Fruit fly (Drosophila melanogaster) whole organism, prepupa: ENCODE data around the gene m-cup.

ENCODE experiments used
- Blimp-1 ChIP-seq: fragments of 200-800 bp; sonication (Bioruptor generic); optimal IDR thresholded peaks from 3 replicates; lab custom pipeline; 2017; ENCODE audit warnings: missing biosample characterization, missing genetic modification characterization, mild to moderate bottlenecking, moderate library complexity, missing genetic modification reagents
- CG10631 ChIP-seq: fragments of 200-800 bp; sonication (Bioruptor generic); optimal IDR thresholded peaks from 2 replicates; lab custom pipeline; 2016; ENCODE audit warnings: missing biosample characterization, missing genetic modification characterization
- CG10669 ChIP-seq: fragments of 200-800 bp; sonication (Bioruptor generic); optimal IDR thresholded peaks from 3 replicates; lab custom pipeline; 2018; ENCODE audit warnings: missing biosample characterization, mild to moderate bottlenecking, missing genetic modification characterization, moderate library complexity
- CG11294 ChIP-seq: fragments of 200-800 bp; sonication (Bioruptor generic); IDR thresholded peaks from 2 replicates; pipeline ENCODE4 v1.3.6; 2022; ENCODE audit warnings: missing biosample characterization, missing genetic modification characterization
- CG11762 ChIP-seq: fragments of 200-800 bp; sonication (Bioruptor generic); optimal IDR thresholded peaks from 3 replicates; lab custom pipeline; 2016; ENCODE audit warnings: missing biosample characterization, missing genetic modification characterization; ENCODE audit not compliant: insufficient read depth
- CG11902 ChIP-seq: fragments of 200-800 bp; sonication (Bioruptor generic); optimal IDR thresholded peaks from 3 replicates; lab custom pipeline; 2016; ENCODE audit warnings: missing biosample characterization, missing genetic modification characterization
- CG15336 ChIP-seq: fragments of 200-800 bp; sonication (Bioruptor generic); IDR thresholded peaks from 2 replicates; pipeline ENCODE4 v1.3.6; 2022; ENCODE audit warnings: missing biosample characterization, missing genetic modification characterization
- CG1621 ChIP-seq: fragments of 200-800 bp; sonication (Bioruptor generic); optimal IDR thresholded peaks from 3 replicates; lab custom pipeline; 2018; ENCODE audit warnings: missing biosample characterization, mild to moderate bottlenecking, missing genetic modification characterization
- CG16779 ChIP-seq: fragments of 200-800 bp; sonication (Bioruptor generic); optimal IDR thresholded peaks from 3 replicates; lab custom pipeline; 2017; ENCODE audit warnings: missing biosample characterization, mild to moderate bottlenecking, missing genetic modification characterization
- CG3032 ChIP-seq: fragments of 200-800 bp; optimal IDR thresholded peaks from 2 replicates; lab custom pipeline; 2019; ENCODE audit warnings: missing biosample characterization, mild to moderate bottlenecking, missing genetic modification characterization, moderate library complexity
- CG31627 ChIP-seq: fragments of 200-800 bp; sonication (Bioruptor generic); optimal IDR thresholded peaks from 3 replicates; lab custom pipeline; 2016; ENCODE audit warnings: missing biosample characterization, missing genetic modification characterization
- CG34406 ChIP-seq: fragments of 200-800 bp; sonication (Bioruptor generic); optimal IDR thresholded peaks from 3 replicates; lab custom pipeline; 2016; ENCODE audit warnings: missing biosample characterization, missing genetic modification characterization
- CG3919 ChIP-seq: fragments of 200-800 bp; sonication (Bioruptor generic); optimal IDR thresholded peaks from 3 replicates; lab custom pipeline; 2016; ENCODE audit warnings: missing biosample characterization, missing genetic modification characterization
- CG4318 ChIP-seq: fragments of 200-800 bp; sonication (Bioruptor generic); optimal IDR thresholded peaks from 3 replicates; lab custom pipeline; 2017; ENCODE audit warnings: missing biosample characterization, mild to moderate bottlenecking, missing genetic modification characterization
- CG6163 ChIP-seq: fragments of 200-800 bp; sonication (Bioruptor generic); IDR thresholded peaks from 3 replicates; pipeline ENCODE4 v1.3.6; 2022; ENCODE audit warnings: missing biosample characterization, missing genetic modification characterization
- CG6276 ChIP-seq: fragments of 200-800 bp; sonication (Bioruptor generic); optimal IDR thresholded peaks from 2 replicates; lab custom pipeline; 2017; ENCODE audit warnings: missing biosample characterization, mild to moderate bottlenecking, missing genetic modification characterization
- CG6808 ChIP-seq: fragments of 200-800 bp; sonication (Bioruptor generic); optimal IDR thresholded peaks from 3 replicates; lab custom pipeline; 2017; ENCODE audit warnings: missing biosample characterization, missing genetic modification characterization, mild to moderate bottlenecking, moderate library complexity, missing genetic modification reagents
- CG6854 ChIP-seq: fragments of 200-800 bp; sonication (Bioruptor generic); optimal IDR thresholded peaks from 2 replicates; lab custom pipeline; 2017; ENCODE audit warnings: missing biosample characterization, mild to moderate bottlenecking, missing genetic modification characterization
- CG7368 ChIP-seq: fragments of 200-800 bp; sonication (Bioruptor generic); optimal IDR thresholded peaks from 3 replicates; lab custom pipeline; 2016; ENCODE audit warnings: missing biosample characterization, missing genetic modification characterization
- CG8319 ChIP-seq: fragments of 200-800 bp; sonication (Bioruptor generic); optimal IDR thresholded peaks from 3 replicates; lab custom pipeline; 2016; ENCODE audit warnings: missing biosample characterization, missing genetic modification characterization
- CG8632 ChIP-seq: fragments of 200-800 bp; sonication (Bioruptor generic); optimal IDR thresholded peaks from 3 replicates; lab custom pipeline; 2016; ENCODE audit warnings: missing biosample characterization, missing genetic modification characterization
- Ets21C ChIP-seq: fragments of 200-800 bp; sonication (Bioruptor generic); optimal IDR thresholded peaks from 3 replicates; lab custom pipeline; 2016; ENCODE audit warnings: missing biosample characterization, missing genetic modification characterization
- Ets96B ChIP-seq: fragments of 200-800 bp; optimal IDR thresholded peaks from 2 replicates; lab custom pipeline; 2019; ENCODE audit warnings: missing biosample characterization, mild to moderate bottlenecking, missing genetic modification characterization, moderate library complexity
- Hr38 ChIP-seq: sonication (Bioruptor generic); optimal IDR thresholded peaks from 2 replicates; lab custom pipeline; 2016; ENCODE audit warnings: missing biosample characterization, missing genetic modification characterization
- Hr39 ChIP-seq: fragments of 200-800 bp; sonication (Bioruptor generic); optimal IDR thresholded peaks from 2 replicates; lab custom pipeline; 2016; ENCODE audit warnings: missing biosample characterization, missing genetic modification characterization
- Hr4 ChIP-seq: fragments of 200-800 bp; sonication (Bioruptor generic); optimal IDR thresholded peaks from 3 replicates; lab custom pipeline; 2016; ENCODE audit warnings: missing biosample characterization, missing genetic modification characterization
- Lpt ChIP-seq: fragments of 200-800 bp; sonication (Bioruptor generic); optimal IDR thresholded peaks from 3 replicates; lab custom pipeline; 2016; ENCODE audit warnings: missing biosample characterization, missing genetic modification characterization
- Met ChIP-seq: fragments of 200-800 bp; sonication (Bioruptor generic); optimal IDR thresholded peaks from 3 replicates; lab custom pipeline; 2016; ENCODE audit warnings: missing biosample characterization, missing genetic modification characterization
- OdsH ChIP-seq: fragments of 200-800 bp; sonication (Bioruptor generic); optimal IDR thresholded peaks from 3 replicates; lab custom pipeline; 2016; ENCODE audit warnings: missing biosample characterization, missing genetic modification characterization
- Sox102F ChIP-seq: fragments of 200-800 bp; sonication (Bioruptor generic); optimal IDR thresholded peaks from 2 replicates; lab custom pipeline; 2016; ENCODE audit warnings: missing biosample characterization, mild to moderate bottlenecking, missing genetic modification characterization
- Sox14 ChIP-seq: fragments of 200-800 bp; sonication (Bioruptor generic); optimal IDR thresholded peaks from 3 replicates; lab custom pipeline; 2016; ENCODE audit warnings: missing biosample characterization, missing genetic modification characterization
- Sox15 ChIP-seq: fragments of 200-800 bp; sonication (Bioruptor generic); optimal IDR thresholded peaks from 3 replicates; lab custom pipeline; 2016; ENCODE audit warnings: missing biosample characterization, missing genetic modification characterization
- achi ChIP-seq: fragments of 200-800 bp; sonication (Bioruptor generic); optimal IDR thresholded peaks from 3 replicates; lab custom pipeline; 2016; ENCODE audit warnings: missing biosample characterization, missing genetic modification characterization
- dsx ChIP-seq: fragments of 200-800 bp; optimal IDR thresholded peaks from 3 replicates; lab custom pipeline; 2019; ENCODE audit warnings: missing biosample characterization, mild to moderate bottlenecking, missing genetic modification characterization, moderate library complexity; ENCODE audit not compliant: poor library complexity, severe bottlenecking
- eg ChIP-seq: fragments of 200-800 bp; sonication (Bioruptor generic); IDR thresholded peaks from 3 replicates; pipeline ENCODE4 v1.3.6; 2022; ENCODE audit warnings: missing biosample characterization, missing genetic modification characterization
- esn ChIP-seq: fragments of 200-800 bp; sonication (Bioruptor generic); optimal IDR thresholded peaks from 2 replicates; lab custom pipeline; 2016; ENCODE audit warnings: missing biosample characterization, mild to moderate bottlenecking, missing genetic modification characterization, moderate library complexity
- fd59A ChIP-seq: fragments of 200-800 bp; sonication (Bioruptor generic); optimal IDR thresholded peaks from 2 replicates; lab custom pipeline; 2017; ENCODE audit warnings: missing biosample characterization, mild to moderate bottlenecking, missing genetic modification characterization, missing genetic modification reagents
- fd85E ChIP-seq: fragments of 200-800 bp; sonication (Bioruptor generic); optimal IDR thresholded peaks from 3 replicates; lab custom pipeline; 2016; ENCODE audit warnings: missing biosample characterization, missing genetic modification characterization
- fkh ChIP-seq: fragments of 200-800 bp; sonication (Bioruptor generic); optimal IDR thresholded peaks from 3 replicates; lab custom pipeline; 2017; ENCODE audit warnings: missing biosample characterization, mild to moderate bottlenecking, missing genetic modification characterization, moderate library complexity
- lz ChIP-seq: fragments of 200-800 bp; sonication (Bioruptor generic); optimal IDR thresholded peaks from 3 replicates; lab custom pipeline; 2016; ENCODE audit warnings: missing biosample characterization, missing genetic modification characterization
- net ChIP-seq: fragments of 200-800 bp; sonication (Bioruptor generic); optimal IDR thresholded peaks from 3 replicates; lab custom pipeline; 2016; ENCODE audit warnings: missing biosample characterization, missing genetic modification characterization
- pdm3 ChIP-seq: fragments of 200-800 bp; sonication (Bioruptor generic); optimal IDR thresholded peaks from 3 replicates; lab custom pipeline; 2016; ENCODE audit warnings: missing biosample characterization, missing genetic modification characterization
- salr ChIP-seq, 2 experiments: fragments of 200-800 bp; sonication (Bioruptor generic); optimal IDR thresholded peaks; 3 replicates each; lab custom pipeline; 2016 to 2018; ENCODE audit warnings: missing biosample characterization in 2 of 2, missing genetic modification characterization in 2 of 2, mild to moderate bottlenecking in 1 of 2
- ss ChIP-seq, 2 experiments: fragments of 200-800 bp; sonication (Bioruptor generic); optimal IDR thresholded peaks; 2 replicates in 1 of 2; 3 replicates in 1 of 2; lab custom pipeline; 2017 to 2018; ENCODE audit warnings: mild to moderate bottlenecking in 2 of 2, missing biosample characterization in 2 of 2, missing genetic modification characterization in 2 of 2, moderate library complexity in 1 of 2
- svp ChIP-seq: fragments of 200-800 bp; sonication (Bioruptor generic); peaks from one replicate; lab custom pipeline; 2016; ENCODE audit warnings: missing biosample characterization, missing genetic modification characterization
- topi ChIP-seq: fragments of 200-800 bp; sonication (Bioruptor generic); optimal IDR thresholded peaks from 3 replicates; lab custom pipeline; 2016; ENCODE audit warnings: missing biosample characterization, missing genetic modification characterization
- vri ChIP-seq: fragments of 200-800 bp; sonication (Bioruptor generic); optimal IDR thresholded peaks from 3 replicates; lab custom pipeline; 2016; ENCODE audit warnings: missing biosample characterization, mild to moderate bottlenecking, missing genetic modification characterization

The m-cup gene

dm6 chr3R:17118917-17119378 lies 30.3 kb downstream of the m-cup start (continued):
- TF ChIP-seq net (no peak), CG6276 (GFP tag; lab: Kevin White, UChicago) (peak; percentile 52), OdsH (no peak), vri (GFP tag; lab: Kevin White, UChicago) (no peak), CG31627 (GFP tag; lab: Kevin White, UChicago) (no peak), CG11902 (GFP tag; lab: Kevin White, UChicago) (no peak), CG7368 (GFP tag; lab: Kevin White, UChicago) (no peak), Sox14 (GFP tag; lab: Kevin White, UChicago) (no peak), CG34406 (GFP tag; lab: Kevin White, UChicago) (no peak), CG11762 (GFP tag; lab: Kevin White, UChicago) (no peak), salr (GFP tag; optimal IDR thresholded peaks at IDR 0.05; lab: Kevin White, UChicago) (no peak), Blimp-1 (GFP tag; lab: Kevin White, UChicago) (no peak), fd59A (GFP tag; lab: Kevin White, UChicago) (no peak), achi (no peak), Lpt (no peak), dsx (GFP tag; lab: Kevin White, UChicago) (no peak), CG11294 (GFP tag; lab: Robert Waterston, UW) (no peak), pdm3 (no peak), Hr38 (GFP tag; lab: Kevin White, UChicago) (no peak), CG3919 (GFP tag; lab: Kevin White, UChicago) (no peak), CG8632 (GFP tag; lab: Kevin White, UChicago) (peak; percentile 8), CG16779 (peak; percentile 17), CG10669 (GFP tag; lab: Kevin White, UChicago) (no peak), fd85E (GFP tag; lab: Kevin White, UChicago) (no peak), esn (no peak), lz (GFP tag; lab: Kevin White, UChicago) (no peak), CG6808 (GFP tag; lab: Kevin White, UChicago) (peak; percentile 8), ss (GFP tag; optimal IDR thresholded peaks at IDR 0.05; lab: Kevin White, UChicago) (peak in 1 of 2 experiments; percentile 51), CG4318 (GFP tag; lab: Kevin White, UChicago) (no peak), Hr4 (GFP tag; lab: Kevin White, UChicago) (no peak)

dm6 chr3R:17117607-17118327 lies 31.4 kb downstream of the m-cup start:
- peak; percentile 69 for TF ChIP-seq fd59A (GFP tag; lab: Kevin White, UChicago)
- TF ChIP-seq CG1621 (tag; lab: Kevin White, UChicago), result peak; percentile 10
- TF ChIP-seq CG8632 (GFP tag; lab: Kevin White, UChicago), result peak; percentile 51
- 0 out of 3 replicates have a peak, but pooled peaks have one; percentile 33 for TF ChIP-seq CG6163 (GFP tag; lab: Robert Waterston, UW)
- peak; percentile 43 for TF ChIP-seq CG10631
- peak; percentile 91 for TF ChIP-seq svp (GFP tag; lab: Kevin White, UChicago)
- peak; percentile 58 for TF ChIP-seq OdsH
- TF ChIP-seq CG11762 (GFP tag; lab: Kevin White, UChicago), result no peak
- peak; percentile 75 for TF ChIP-seq CG31627 (GFP tag; lab: Kevin White, UChicago)
- TF ChIP-seq CG6808 (GFP tag; lab: Kevin White, UChicago), result peak; percentile 65
- peak; percentile 50 for TF ChIP-seq fkh (GFP tag; lab: Kevin White, UChicago)
- TF ChIP-seq CG6854, result peak; percentile 14
- peak; percentile 54 for TF ChIP-seq net
- TF ChIP-seq Hr39 (GFP tag; lab: Kevin White, UChicago), result peak; percentile 69
- TF ChIP-seq CG8319 (GFP tag; lab: Kevin White, UChicago), result peak; percentile 33
- TF ChIP-seq Ets96B (tag; lab: Kevin White, UChicago), result peak; percentile 59
- TF ChIP-seq Sox15 (GFP tag; lab: Kevin White, UChicago), result peak; percentile 37
- peak; percentile 55 for TF ChIP-seq CG3919 (GFP tag; lab: Kevin White, UChicago)
- TF ChIP-seq CG11902 (GFP tag; lab: Kevin White, UChicago), result peak; percentile 43
- TF ChIP-seq CG3032 (tag; lab: Kevin White, UChicago), result peak; percentile 74
- TF ChIP-seq CG10669 (GFP tag; lab: Kevin White, UChicago), result peak; percentile 52
- peak; percentile 75 for TF ChIP-seq Sox14 (GFP tag; lab: Kevin White, UChicago)
- TF ChIP-seq Sox102F (GFP tag; lab: Kevin White, UChicago), result peak; percentile 77
- peak; percentile 62 for TF ChIP-seq vri (GFP tag; lab: Kevin White, UChicago)
- peak; percentile 38 for TF ChIP-seq Ets21C
- TF ChIP-seq CG7368 (GFP tag; lab: Kevin White, UChicago), result no peak
- TF ChIP-seq topi, result peak; percentile 79
- no peak for TF ChIP-seq eg (GFP tag; lab: Robert Waterston, UW)
- peak; percentile 44 for TF ChIP-seq CG4318 (GFP tag; lab: Kevin White, UChicago)
- no peak for TF ChIP-seq CG15336 (GFP tag; lab: Robert Waterston, UW)
- peak; percentile 83 for TF ChIP-seq Met (GFP tag; lab: Kevin White, UChicago)
